Worm (Caenorhabditis elegans): ENCODE measurements around the gene dvc-1.

ce11 chrV:11239187-11239725, at the start of gene dvc-1, which contains the start of gene ima-1:
- TF ChIP-seq mdl-1 (tag; optimal IDR thresholded peaks at IDR 0.05) (no peak), nhr-77 (tag; optimal IDR thresholded peaks at IDR 0.05) (no peak), nhr-12 (tag; optimal IDR thresholded peaks at IDR 0.05) (no peak), nhr-28 (tag; optimal IDR thresholded peaks at IDR 0.05) (no peak), fos-1 (tag; optimal IDR thresholded peaks at IDR 0.05) (no peak)

All from whole organism, L3 larva.